Worm (Caenorhabditis elegans) whole organism, early embryonic: ENCODE measurements around the gene T04A11.1.

Experiments used
- F13C5.2 ChIP-seq: sonication (generic microtip); optimal IDR thresholded peaks from 2 replicates; lab custom pipeline; 2017; ENCODE audit warnings: mild to moderate bottlenecking, missing genetic modification characterization, inconsistent platforms, missing compliant biosample characterization
- ama-1 ChIP-seq: fragments of 150-350 bp; optimal IDR thresholded peaks from 2 replicates; lab custom pipeline; 2014
- ceh-13 ChIP-seq: fragments of 200-800 bp; sonication (Bioruptor generic); optimal IDR thresholded peaks from 2 replicates; lab custom pipeline; 2018; ENCODE audit warnings: mild to moderate bottlenecking, missing genetic modification characterization, missing compliant biosample characterization
- ceh-36 ChIP-seq: sonication (generic microtip); optimal IDR thresholded peaks from 2 replicates; lab custom pipeline; 2016; ENCODE audit warnings: missing genetic modification characterization, inconsistent platforms, missing compliant biosample characterization
- flt-1 ChIP-seq: fragments of 200-800 bp; sonication (Bioruptor generic); IDR thresholded peaks from 2 replicates; pipeline ENCODE4 v1.3.6; 2022; ENCODE audit warnings: missing genetic modification characterization, missing compliant biosample characterization
- hmbx-1 ChIP-seq: sonication (generic microtip); optimal IDR thresholded peaks from 2 replicates; lab custom pipeline; 2016; ENCODE audit warnings: mild to moderate bottlenecking, missing genetic modification characterization, missing compliant biosample characterization
- hmg-4 ChIP-seq: fragments of 200-800 bp; sonication (Bioruptor generic); optimal IDR thresholded peaks from 2 replicates; lab custom pipeline; 2018; ENCODE audit warnings: mild to moderate bottlenecking, missing genetic modification characterization, missing compliant biosample characterization
- hnd-1 ChIP-seq: sonication (generic microtip); optimal IDR thresholded peaks from 2 replicates; lab custom pipeline; 2016; ENCODE audit warnings: missing genetic modification characterization, missing compliant biosample characterization
- sea-1 ChIP-seq: fragments of 200-800 bp; sonication (Bioruptor generic); conservative IDR thresholded peaks from 2 replicates; pipeline ENCODE4 v1.3.6; 2022; ENCODE audit warnings: missing genetic modification characterization, missing compliant biosample characterization
- tbx-11 ChIP-seq: fragments of 200-800 bp; sonication (Bioruptor generic); IDR thresholded peaks from 2 replicates; pipeline ENCODE4 v1.3.6; 2022; ENCODE audit warnings: missing genetic modification characterization, missing compliant biosample characterization
- tra-4 ChIP-seq: sonication (generic microtip); optimal IDR thresholded peaks from 2 replicates; lab custom pipeline; 2017; ENCODE audit warnings: missing genetic modification characterization, missing compliant biosample characterization

ce11 chrIV:12501956-12502355, 25.1 kb upstream of the T04A11.1 start, which contains the start of gene sru-18:
- TF ChIP-seq hmg-4 (GFP tag; lab: Kevin White, UChicago) (no peak), hnd-1 (tag; lab: Kevin White, UChicago) (no peak), ama-1 (lab: Kevin White, UChicago) (no peak), ceh-36 (tag; lab: Kevin White, UChicago) (no peak), ceh-13 (GFP tag; lab: Kevin White, UChicago) (no peak), hmbx-1 (no peak), sea-1 (GFP tag; lab: Robert Waterston, UW) (no peak), F13C5.2 (tag; lab: Kevin White, UChicago) (no peak), tbx-11 (no peak), flt-1 (no peak), tra-4 (no peak)
